Worm (Caenorhabditis elegans): ENCODE results near the gene glr-7.
A peak's percentile ranks its signal among the peaks of the same experiment; 100 is the strongest.

- no peak for TF ChIP-seq C08G9.2 (tag; optimal IDR thresholded peaks at IDR 0.05)
- no peak for TF ChIP-seq Y22D7AL.16 (tag; optimal IDR thresholded peaks at IDR 0.05)
- no peak for TF ChIP-seq hlh-13 (GFP tag; optimal IDR thresholded peaks at IDR 0.05)
- peak; percentile 36 for TF ChIP-seq F13H6.1 (tag; optimal IDR thresholded peaks at IDR 0.05)
- no peak for TF ChIP-seq dve-1 (tag; optimal IDR thresholded peaks at IDR 0.05)
- TF ChIP-seq madf-2 (tag; optimal IDR thresholded peaks at IDR 0.05): peak; percentile 12
- TF ChIP-seq npax-4 (tag; optimal IDR thresholded peaks at IDR 0.05): no peak
Measured at ce11 chrX:2432459-2432858, 12.8 kb upstream of the glr-7 start.
